Worm (Caenorhabditis elegans): Measurements from ENCODE around the gene C14A6.12.

- no peak for TF ChIP-seq ztf-11 (tag; optimal IDR thresholded peaks at IDR 0.05)
- no peak for TF ChIP-seq nhr-12 (tag; optimal IDR thresholded peaks at IDR 0.05)
- no peak for TF ChIP-seq nhr-43 (tag; optimal IDR thresholded peaks at IDR 0.05; ENCODE audit: poor library complexity, severe bottlenecking)
- TF ChIP-seq nfya-1 (tag; optimal IDR thresholded peaks at IDR 0.05; ENCODE audit: insufficient read depth): no peak
- TF ChIP-seq elt-2 (tag; optimal IDR thresholded peaks at IDR 0.05): no peak
These were observed 1.2 kb downstream of the C14A6.12 start, which contains the start of gene C14A6.13 for ce11 chrV:18161228-18161627.

Measured in whole organism, L3 larva.